Worm (Caenorhabditis elegans) whole organism, midembryonic: Measurements from ENCODE around the gene pgap-1.

Source experiments
- flt-1 ChIP-seq: fragments of 200-800 bp; sonication (Bioruptor generic); IDR thresholded peaks from 2 replicates; pipeline ENCODE4 v1.3.6; 2022; ENCODE audit warnings: missing genetic modification characterization, missing compliant biosample characterization
- ztf-23 ChIP-seq: fragments of 200-800 bp; sonication (Bioruptor generic); IDR thresholded peaks from 2 replicates; pipeline ENCODE4 v1.3.6; 2022; ENCODE audit warnings: missing genetic modification reagents, missing genetic modification characterization, missing compliant biosample characterization

DNA sequence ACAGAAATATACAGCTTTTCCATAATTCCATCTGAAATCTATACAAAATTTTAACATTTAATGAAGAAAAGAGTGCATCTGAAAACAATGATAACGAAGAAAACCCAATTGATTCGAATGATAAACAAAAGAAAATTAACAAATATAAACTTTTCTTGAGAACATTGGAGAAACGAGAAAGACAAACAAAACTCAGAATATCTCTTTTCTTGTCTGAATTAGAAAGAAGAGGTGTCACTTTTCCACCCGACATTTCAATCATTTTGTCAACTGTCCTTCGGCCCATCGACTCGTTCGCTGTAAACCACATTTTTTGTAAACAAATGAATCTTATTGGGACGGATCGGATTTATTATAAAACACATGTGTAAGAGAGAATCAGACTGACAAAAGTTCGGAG lies 15.7 kb upstream of the pgap-1 start, which contains the start of gene bgal-1:
- TF ChIP-seq flt-1 (GFP tag; lab: Robert Waterston, UW) (no peak), ztf-23 (GFP tag; lab: Robert Waterston, UW) (no peak)
